Fruit fly (Drosophila melanogaster) whole organism, embryonic: ENCODE data around the gene CG33096.

Experiments used
- Adf1 ChIP-seq: fragments of 200-800 bp; sonication (Bioruptor generic); IDR thresholded peaks from 2 replicates; pipeline ENCODE4 v1.3.6; 2022; ENCODE audit warnings: missing biosample characterization, missing genetic modification characterization
- Aef1 ChIP-seq: fragments of 200-800 bp; sonication (Bioruptor generic); IDR thresholded peaks from 3 replicates; pipeline ENCODE4 v1.3.6; 2022; ENCODE audit warnings: missing biosample characterization, missing genetic modification characterization
- Atf-2 ChIP-seq: fragments of 200-800 bp; sonication (Bioruptor generic); optimal IDR thresholded peaks from 2 replicates; lab custom pipeline; 2016; ENCODE audit warnings: missing biosample characterization, missing genetic modification characterization
- CG10147 ChIP-seq: fragments of 200-800 bp; sonication (Bioruptor generic); optimal IDR thresholded peaks from 2 replicates; lab custom pipeline; 2019; ENCODE audit warnings: missing biosample characterization, mild to moderate bottlenecking, missing genetic modification characterization, moderate library complexity
- CG10267 ChIP-seq: fragments of 200-800 bp; sonication (Bioruptor generic); optimal IDR thresholded peaks from 2 replicates; lab custom pipeline; 2018; ENCODE audit warnings: missing biosample characterization, mild to moderate bottlenecking, missing genetic modification characterization, moderate library complexity
- CG10979 ChIP-seq: fragments of 200-800 bp; sonication (Bioruptor generic); optimal IDR thresholded peaks from 2 replicates; lab custom pipeline; 2018; ENCODE audit warnings: missing biosample characterization, mild to moderate bottlenecking, missing genetic modification characterization, moderate library complexity
- CG11560 ChIP-seq: fragments of 200-800 bp; sonication (Bioruptor generic); IDR thresholded peaks from 3 replicates; pipeline ENCODE4 v1.3.6; 2022; ENCODE audit warnings: missing biosample characterization, missing genetic modification characterization
- CG11695 ChIP-seq: fragments of 200-800 bp; sonication (Bioruptor generic); IDR thresholded peaks from 3 replicates; pipeline ENCODE4 v1.3.6; 2022; ENCODE audit warnings: missing biosample characterization, missing genetic modification characterization
- CG12071 ChIP-seq: fragments of 200-800 bp; sonication (Bioruptor generic); optimal IDR thresholded peaks from 3 replicates; lab custom pipeline; 2018; ENCODE audit warnings: missing biosample characterization, mild to moderate bottlenecking, missing genetic modification characterization
- CG12659 ChIP-seq: fragments of 200-800 bp; sonication (Bioruptor generic); optimal IDR thresholded peaks from 3 replicates; lab custom pipeline; 2017; ENCODE audit warnings: mild to moderate bottlenecking, missing biosample characterization, missing genetic modification reagents, missing genetic modification characterization
- CG13296 ChIP-seq: fragments of 200-800 bp; sonication (Bioruptor generic); optimal IDR thresholded peaks from 3 replicates; lab custom pipeline; 2018; ENCODE audit warnings: missing biosample characterization, mild to moderate bottlenecking, missing genetic modification characterization
- CG1832 ChIP-seq: fragments of 200-800 bp; sonication (Bioruptor generic); optimal IDR thresholded peaks from 2 replicates; lab custom pipeline; 2017; ENCODE audit warnings: missing biosample characterization, mild to moderate bottlenecking, missing genetic modification characterization, inconsistent platforms
- CG18764 ChIP-seq: fragments of 200-800 bp; sonication (Bioruptor generic); optimal IDR thresholded peaks from 3 replicates; lab custom pipeline; 2016; ENCODE audit warnings: missing biosample characterization, missing genetic modification characterization
- CG2120 ChIP-seq: fragments of 200-800 bp; sonication (Bioruptor generic); optimal IDR thresholded peaks from 3 replicates; lab custom pipeline; 2016; ENCODE audit warnings: missing biosample characterization, missing genetic modification characterization
- CG2712 ChIP-seq: fragments of 200-800 bp; optimal IDR thresholded peaks from 3 replicates; lab custom pipeline; 2019; ENCODE audit warnings: missing biosample characterization, mild to moderate bottlenecking, missing genetic modification characterization, moderate library complexity
- CG30431 ChIP-seq: fragments of 200-800 bp; sonication (Bioruptor generic); optimal IDR thresholded peaks from 2 replicates; lab custom pipeline; 2017; ENCODE audit warnings: missing biosample characterization, missing genetic modification characterization
- CG31224 ChIP-seq: fragments of 200-800 bp; sonication (Bioruptor generic); IDR thresholded peaks from 2 replicates; pipeline ENCODE4 v1.3.6; 2022; ENCODE audit warnings: missing biosample characterization, missing genetic modification characterization
- CG31365 ChIP-seq: fragments of 200-800 bp; sonication (Bioruptor generic); optimal IDR thresholded peaks from 2 replicates; lab custom pipeline; 2018; ENCODE audit warnings: missing biosample characterization, mild to moderate bottlenecking, missing genetic modification characterization
- CG32772 ChIP-seq: fragments of 200-800 bp; sonication (Bioruptor generic); IDR thresholded peaks from 2 replicates; pipeline ENCODE4 v1.3.6; 2022; ENCODE audit warnings: missing biosample characterization, missing genetic modification characterization
- CG33213 ChIP-seq: fragments of 200-800 bp; sonication (Bioruptor generic); optimal IDR thresholded peaks from 3 replicates; lab custom pipeline; 2016; ENCODE audit warnings: missing biosample characterization, missing genetic modification characterization
- CG34376 ChIP-seq: fragments of 200-800 bp; sonication (Bioruptor generic); optimal IDR thresholded peaks from 2 replicates; lab custom pipeline; 2018; ENCODE audit warnings: missing biosample characterization, mild to moderate bottlenecking, missing genetic modification characterization
- CG3726 ChIP-seq: fragments of 200-800 bp; sonication (Bioruptor generic); IDR thresholded peaks from 3 replicates; pipeline ENCODE4, ENCODE4 v1.3.6; 2022; ENCODE audit warnings: missing biosample characterization, missing genetic modification characterization
- CG4282 ChIP-seq: fragments of 200-800 bp; sonication (Bioruptor generic); optimal IDR thresholded peaks from 2 replicates; lab custom pipeline; 2016; ENCODE audit warnings: missing biosample characterization, missing genetic modification characterization
- CG4424 ChIP-seq: fragments of 200-800 bp; sonication (Bioruptor generic); optimal IDR thresholded peaks from 3 replicates; lab custom pipeline; 2016; ENCODE audit warnings: missing biosample characterization, missing genetic modification characterization
- CG4820 ChIP-seq: fragments of 200-800 bp; sonication (Bioruptor generic); optimal IDR thresholded peaks from 3 replicates; lab custom pipeline; 2016; ENCODE audit warnings: missing biosample characterization, missing genetic modification characterization
- CG6813 ChIP-seq: fragments of 200-800 bp; sonication (Bioruptor generic); optimal IDR thresholded peaks from 2 replicates; lab custom pipeline; 2017; ENCODE audit warnings: missing biosample characterization, missing genetic modification characterization, mild to moderate bottlenecking, moderate library complexity, missing genetic modification reagents
- CG7786 ChIP-seq: fragments of 200-800 bp; sonication (Bioruptor generic); optimal IDR thresholded peaks from 2 replicates; lab custom pipeline; 2016; ENCODE audit warnings: missing biosample characterization, missing genetic modification characterization
- CG9876 ChIP-seq: fragments of 200-800 bp; sonication (Bioruptor generic); optimal IDR thresholded peaks from 2 replicates; lab custom pipeline; 2016; ENCODE audit warnings: missing biosample characterization, missing genetic modification characterization
- Dip3 ChIP-seq: fragments of 200-800 bp; sonication (Bioruptor generic); optimal IDR thresholded peaks from 3 replicates; lab custom pipeline; 2016; ENCODE audit warnings: missing biosample characterization, missing genetic modification characterization
- Doc3 ChIP-seq: fragments of 200-800 bp; sonication (Bioruptor generic); IDR thresholded peaks from 3 replicates; pipeline ENCODE4 v1.3.6; 2022; ENCODE audit warnings: missing biosample characterization, missing genetic modification characterization; ENCODE audit not compliant: partially characterized antibody
- Ets97D ChIP-seq: fragments of 200-800 bp; sonication (Bioruptor generic); optimal IDR thresholded peaks from 3 replicates; lab custom pipeline; 2016; ENCODE audit warnings: missing biosample characterization, missing genetic modification characterization
- Fer1 ChIP-seq: fragments of 200-800 bp; sonication (Bioruptor generic); optimal IDR thresholded peaks from 2 replicates; lab custom pipeline; 2017; ENCODE audit warnings: missing biosample characterization, mild to moderate bottlenecking, missing genetic modification characterization
- Fer2 ChIP-seq: fragments of 200-800 bp; sonication (Bioruptor generic); optimal IDR thresholded peaks from 2 replicates; lab custom pipeline; 2018; ENCODE audit warnings: missing biosample characterization, mild to moderate bottlenecking, missing genetic modification characterization, moderate library complexity
- GATAe ChIP-seq: fragments of 200-800 bp; sonication (Bioruptor generic); conservative IDR thresholded peaks from 2 replicates; pipeline ENCODE4 v1.3.6; 2022; ENCODE audit warnings: missing biosample characterization, missing genetic modification characterization
- Hmx ChIP-seq: fragments of 200-800 bp; sonication (Bioruptor generic); optimal IDR thresholded peaks from 2 replicates; lab custom pipeline; 2016; ENCODE audit warnings: missing biosample characterization, missing genetic modification characterization
- Max ChIP-seq: fragments of 200-800 bp; sonication (Bioruptor generic); optimal IDR thresholded peaks from 2 replicates; lab custom pipeline; 2016; ENCODE audit warnings: missing biosample characterization, mild to moderate bottlenecking, missing genetic modification characterization
- Med ChIP-seq: fragments of 200-800 bp; sonication (Bioruptor generic); peaks from one replicate; lab custom pipeline; 2016; ENCODE audit warnings: missing biosample characterization, missing genetic modification characterization, mild to moderate bottlenecking, inconsistent platforms, moderate library complexity
- NC2α ChIP-seq: fragments of 200-800 bp; sonication (Bioruptor generic); optimal IDR thresholded peaks from 2 replicates; lab custom pipeline; 2016; ENCODE audit warnings: missing biosample characterization, missing genetic modification characterization
- Pdp1 ChIP-seq, 2 experiments: fragments of 200-800 bp; sonication (Bioruptor generic); optimal IDR thresholded peaks; 3 replicates each; lab custom pipeline; 2016; ENCODE audit warnings: missing biosample characterization in 2 of 2, missing genetic modification characterization in 2 of 2, mild to moderate bottlenecking in 1 of 2, moderate library complexity in 1 of 2
- al ChIP-seq: fragments of 200-800 bp; sonication (Bioruptor generic); IDR thresholded peaks from 2 replicates; pipeline ENCODE4 v1.3.6; 2022; ENCODE audit warnings: missing biosample characterization, missing genetic modification characterization
- ara ChIP-seq: fragments of 200-800 bp; sonication (Bioruptor generic); IDR thresholded peaks from 2 replicates; pipeline ENCODE4 v1.3.6; 2022; ENCODE audit warnings: missing biosample characterization, missing genetic modification characterization
- btn ChIP-seq: fragments of 200-800 bp; sonication (Bioruptor generic); optimal IDR thresholded peaks from 2 replicates; lab custom pipeline; 2016; ENCODE audit warnings: missing biosample characterization, missing genetic modification characterization
- grn ChIP-seq: fragments of 200-800 bp; sonication (Bioruptor generic); optimal IDR thresholded peaks from 3 replicates; lab custom pipeline; 2017; ENCODE audit warnings: missing biosample characterization, missing genetic modification characterization
- lbe ChIP-seq: fragments of 200-800 bp; sonication (Bioruptor generic); optimal IDR thresholded peaks from 2 replicates; lab custom pipeline; 2016; ENCODE audit warnings: missing biosample characterization, mild to moderate bottlenecking, missing genetic modification characterization
- pan ChIP-seq, 4 experiments: fragments of >200 bp in 3 of 4; fragments of 200-800 bp in 1 of 4; sonication (Bioruptor generic) in 1 of 4; optimal IDR thresholded peaks in 3 of 4; IDR thresholded peaks in 1 of 4; 2 replicates each; pipeline versions ENCODE4 v1.3.6 to Lab custom; 2017 to 2022; ENCODE audit warnings: missing biosample characterization in 2 of 4, missing genetic modification characterization in 2 of 4, mixed read lengths in 1 of 4
- pb ChIP-seq: fragments of 200-800 bp; sonication (Bioruptor generic); optimal IDR thresholded peaks from 3 replicates; lab custom pipeline; 2016; ENCODE audit warnings: missing biosample characterization, missing genetic modification characterization
- pros ChIP-seq: fragments of 200-800 bp; sonication (Bioruptor generic); optimal IDR thresholded peaks from 3 replicates; lab custom pipeline; 2019; ENCODE audit warnings: missing biosample characterization, mild to moderate bottlenecking, missing genetic modification characterization, moderate library complexity
- sc ChIP-seq, 3 experiments: fragments of >200 bp in 2 of 3; fragments of 200-800 bp in 1 of 3; sonication (Bioruptor generic) in 1 of 3; optimal IDR thresholded peaks; 2 replicates in 2 of 3; 3 replicates in 1 of 3; lab custom pipeline; 2017; ENCODE audit warnings: mild to moderate bottlenecking in 1 of 3, missing biosample characterization in 1 of 3, missing genetic modification characterization in 1 of 3, missing genetic modification reagents in 1 of 3
- sd ChIP-seq: fragments of 200-800 bp; sonication (Bioruptor generic); optimal IDR thresholded peaks from 3 replicates; lab custom pipeline; 2018; ENCODE audit warnings: missing biosample characterization, mild to moderate bottlenecking, missing genetic modification characterization, moderate library complexity
- sens ChIP-seq: fragments of 200-800 bp; sonication (Bioruptor generic); peaks from one replicate; lab custom pipeline; 2016; ENCODE audit warnings: missing biosample characterization, missing genetic modification characterization
- unpg ChIP-seq: fragments of 200-800 bp; sonication (Bioruptor generic); optimal IDR thresholded peaks from 3 replicates; lab custom pipeline; 2018; ENCODE audit warnings: missing biosample characterization, mild to moderate bottlenecking, missing genetic modification characterization, moderate library complexity

The CG33096 gene

dm6 chr3R:25056016-25056415 lies 41.5 kb upstream of the CG33096 start, which contains the start of the genes CG31111 and stac (continued):
- TF ChIP-seq CG9876 (no peak), CG13296 (GFP tag; lab: Kevin White, UChicago) (no peak), unpg (GFP tag; lab: Kevin White, UChicago) (no peak), sc (optimal IDR thresholded peaks at IDR 0.05; lab: Kevin White, UChicago) (no peak), sc (GFP tag; optimal IDR thresholded peaks at IDR 0.05; lab: Kevin White, UChicago) (no peak), Adf1 (GFP tag; lab: Robert Waterston, UW) (no peak), GATAe (GFP tag; lab: Robert Waterston, UW) (no peak), CG34376 (GFP tag; lab: Kevin White, UChicago) (peak; percentile 17), Pdp1 (GFP tag; optimal IDR thresholded peaks at IDR 0.05; lab: Kevin White, UChicago) (peak in 1 of 2 experiments; percentile 0), Hmx (GFP tag; lab: Kevin White, UChicago) (peak; percentile 42), Fer1 (GFP tag; lab: Kevin White, UChicago) (peak; percentile 51), pb (GFP tag; lab: Kevin White, UChicago) (no peak), Med (GFP tag; lab: Kevin White, UChicago) (peak; percentile 61), grn (GFP tag; lab: Kevin White, UChicago) (peak; percentile 90), Doc3 (GFP tag; lab: Robert Waterston, UW) (no peak), al (GFP tag; lab: Robert Waterston, UW) (no peak), CG33213 (no peak), CG12071 (GFP tag; lab: Kevin White, UChicago) (no peak), CG10267 (peak; percentile 4), CG12659 (GFP tag; lab: Kevin White, UChicago) (peak; percentile 31), CG11560 (no peak), CG4820 (GFP tag; lab: Kevin White, UChicago) (no peak), CG18764 (GFP tag; lab: Kevin White, UChicago) (no peak), CG31365 (tag; lab: Kevin White, UChicago) (no peak), Atf-2 (GFP tag; lab: Kevin White, UChicago) (no peak), CG4282 (GFP tag; lab: Kevin White, UChicago) (no peak), Aef1 (GFP tag; lab: Robert Waterston, UW) (no peak), CG7786 (GFP tag; lab: Kevin White, UChicago) (no peak), Max (no peak), Ets97D (GFP tag; lab: Kevin White, UChicago) (peak; percentile 40), lbe (GFP tag; lab: Kevin White, UChicago) (peak; percentile 49), Fer2 (tag; lab: Kevin White, UChicago) (no peak), CG2712 (peak; percentile 5), CG11695 (GFP tag; lab: Robert Waterston, UW) (no peak), pan (optimal IDR thresholded peaks at IDR 0.05; lab: Kevin White, UChicago) (no peak), pan (GFP tag; optimal IDR thresholded peaks at IDR 0.05 in 1 of 2, IDR thresholded peaks at IDR 0.05 in 1 of 2) (no peak), ara (GFP tag; lab: Robert Waterston, UW) (no peak), CG4424 (no peak), sens (GFP tag; lab: Kevin White, UChicago) (peak; percentile 53), CG32772 (GFP tag; lab: Robert Waterston, UW) (no peak), CG6813 (GFP tag; lab: Kevin White, UChicago) (no peak), CG10979 (no peak), CG10147 (GFP tag; lab: Kevin White, UChicago) (peak; percentile 44), CG3726 (no peak), sd (peak; percentile 14), Dip3 (GFP tag; lab: Kevin White, UChicago) (no peak), NC2α (no peak), btn (no peak), CG1832 (no peak), pros (no peak), CG30431 (no peak), CG31224 (no peak), CG2120 (GFP tag; lab: Kevin White, UChicago) (no peak)
